Fruit fly (Drosophila melanogaster) whole organism, embryonic: ENCODE results near the gene tws.

Experiments used
- Abd-B ChIP-seq: fragments of 200-800 bp; sonication (Bioruptor generic); optimal IDR thresholded peaks from 2 replicates; lab custom pipeline; 2018; ENCODE audit warnings: missing biosample characterization, mild to moderate bottlenecking, missing genetic modification characterization, moderate library complexity
- Adf1 ChIP-seq: fragments of 200-800 bp; sonication (Bioruptor generic); IDR thresholded peaks from 2 replicates; pipeline ENCODE4 v1.3.6; 2022; ENCODE audit warnings: missing biosample characterization, missing genetic modification characterization
- B-H1 ChIP-seq: fragments of 200-800 bp; sonication (Bioruptor generic); IDR thresholded peaks from 3 replicates; pipeline ENCODE4 v1.3.6; 2022; ENCODE audit warnings: missing biosample characterization, missing genetic modification characterization
- Bdp1 ChIP-seq: fragments of 200-800 bp; sonication (Bioruptor generic); optimal IDR thresholded peaks from 3 replicates; lab custom pipeline; 2016; ENCODE audit warnings: missing biosample characterization, missing genetic modification characterization
- BtbVII ChIP-seq: fragments of 200-800 bp; sonication (Bioruptor generic); optimal IDR thresholded peaks from 3 replicates; lab custom pipeline; 2017; ENCODE audit warnings: missing biosample characterization, mild to moderate bottlenecking, missing genetic modification characterization
- CG10462 ChIP-seq: fragments of 200-800 bp; sonication (Bioruptor generic); optimal IDR thresholded peaks from 2 replicates; lab custom pipeline; 2016; ENCODE audit warnings: missing biosample characterization, missing genetic modification characterization
- CG11093 ChIP-seq: fragments of 200-800 bp; sonication (Bioruptor generic); IDR thresholded peaks from 3 replicates; pipeline ENCODE4 v1.3.6; 2022; ENCODE audit warnings: missing biosample characterization, missing genetic modification characterization
- CG12236 ChIP-seq: fragments of 200-800 bp; sonication (Bioruptor generic); optimal IDR thresholded peaks from 2 replicates; lab custom pipeline; 2016; ENCODE audit warnings: missing biosample characterization, missing genetic modification characterization
- CG12391 ChIP-seq: fragments of 200-800 bp; sonication (Bioruptor generic); optimal IDR thresholded peaks from 3 replicates; lab custom pipeline; 2018; ENCODE audit warnings: missing biosample characterization, mild to moderate bottlenecking, missing genetic modification characterization, moderate library complexity
- CG12659 ChIP-seq: fragments of 200-800 bp; sonication (Bioruptor generic); optimal IDR thresholded peaks from 3 replicates; lab custom pipeline; 2017; ENCODE audit warnings: mild to moderate bottlenecking, missing biosample characterization, missing genetic modification reagents, missing genetic modification characterization
- CG12769 ChIP-seq: fragments of 200-800 bp; sonication (Bioruptor generic); optimal IDR thresholded peaks from 2 replicates; lab custom pipeline; 2019; ENCODE audit warnings: missing biosample characterization, mild to moderate bottlenecking, missing genetic modification characterization, moderate library complexity
- CG13775 ChIP-seq: fragments of 200-800 bp; sonication (Bioruptor generic); optimal IDR thresholded peaks from 3 replicates; lab custom pipeline; 2017; ENCODE audit warnings: missing biosample characterization, mild to moderate bottlenecking, missing genetic modification characterization
- CG13894 ChIP-seq: fragments of 200-800 bp; sonication (Bioruptor generic); optimal IDR thresholded peaks from 3 replicates; lab custom pipeline; 2018; ENCODE audit warnings: missing biosample characterization, mild to moderate bottlenecking, missing genetic modification characterization, moderate library complexity
- CG14014 ChIP-seq: fragments of 200-800 bp; sonication (Bioruptor generic); IDR thresholded peaks from 2 replicates; pipeline ENCODE4 v1.3.6; 2022; ENCODE audit warnings: missing biosample characterization, missing genetic modification characterization
- CG17385 ChIP-seq: fragments of 200-800 bp; sonication (Bioruptor generic); optimal IDR thresholded peaks from 3 replicates; lab custom pipeline; 2018; ENCODE audit warnings: missing biosample characterization, mild to moderate bottlenecking, missing genetic modification characterization
- CG17829 ChIP-seq: fragments of 200-800 bp; optimal IDR thresholded peaks from 2 replicates; lab custom pipeline; 2019; ENCODE audit warnings: missing biosample characterization, mild to moderate bottlenecking, missing genetic modification characterization, moderate library complexity
- CG1832 ChIP-seq: fragments of 200-800 bp; sonication (Bioruptor generic); optimal IDR thresholded peaks from 2 replicates; lab custom pipeline; 2017; ENCODE audit warnings: missing biosample characterization, mild to moderate bottlenecking, missing genetic modification characterization, inconsistent platforms
- CG3847 ChIP-seq: fragments of 200-800 bp; sonication (Bioruptor generic); IDR thresholded peaks from 2 replicates; pipeline ENCODE4 v1.3.6; 2022; ENCODE audit warnings: missing biosample characterization, missing genetic modification characterization
- CG3995 ChIP-seq: fragments of 200-800 bp; sonication (Bioruptor generic); optimal IDR thresholded peaks from 3 replicates; lab custom pipeline; 2016; ENCODE audit warnings: missing biosample characterization, missing genetic modification characterization
- CG6689 ChIP-seq: fragments of 200-800 bp; sonication (Bioruptor generic); IDR thresholded peaks from 2 replicates; pipeline ENCODE4 v1.3.6; 2022; ENCODE audit warnings: missing biosample characterization, missing genetic modification characterization
- Dad ChIP-seq: fragments of 200-800 bp; sonication (Bioruptor generic); optimal IDR thresholded peaks from 3 replicates; lab custom pipeline; 2016; ENCODE audit warnings: missing biosample characterization, missing genetic modification characterization
- E2f1 ChIP-seq: fragments of 200-800 bp; sonication (Bioruptor generic); IDR thresholded peaks from 2 replicates; pipeline ENCODE4 v1.3.6; 2022; ENCODE audit warnings: missing biosample characterization, missing genetic modification characterization
- H15 ChIP-seq: fragments of 200-800 bp; sonication (Bioruptor generic); IDR thresholded peaks from 3 replicates; pipeline ENCODE4 v1.3.6; 2022; ENCODE audit warnings: missing biosample characterization, missing genetic modification characterization
- Med ChIP-seq: fragments of 200-800 bp; sonication (Bioruptor generic); peaks from one replicate; lab custom pipeline; 2016; ENCODE audit warnings: missing biosample characterization, missing genetic modification characterization, mild to moderate bottlenecking, inconsistent platforms, moderate library complexity
- NFAT ChIP-seq: fragments of 200-800 bp; sonication (Bioruptor generic); IDR thresholded peaks from 2 replicates; pipeline ENCODE4 v1.3.6; 2022; ENCODE audit warnings: missing biosample characterization, missing genetic modification characterization
- Ravus ChIP-seq: fragments of 200-800 bp; sonication (Bioruptor generic); IDR thresholded peaks from 2 replicates; pipeline ENCODE4 v1.3.6; 2022; ENCODE audit warnings: missing biosample characterization, missing genetic modification characterization
- Scr ChIP-seq: fragments of 200-800 bp; sonication (Bioruptor generic); IDR thresholded peaks from 2 replicates; pipeline ENCODE4 v1.3.6; 2022; ENCODE audit warnings: missing biosample characterization, missing genetic modification characterization; ENCODE audit not compliant: partially characterized antibody
- az2 ChIP-seq: fragments of 200-800 bp; sonication (Bioruptor generic); optimal IDR thresholded peaks from 3 replicates; lab custom pipeline; 2016; ENCODE audit warnings: missing biosample characterization, missing genetic modification characterization
- bbx ChIP-seq: fragments of 200-800 bp; sonication (Bioruptor generic); IDR thresholded peaks from 2 replicates; pipeline ENCODE4 v1.3.6; 2022; ENCODE audit warnings: missing biosample characterization, missing genetic modification characterization; ENCODE audit not compliant: partially characterized antibody
- cato ChIP-seq: fragments of 200-800 bp; sonication (Bioruptor generic); optimal IDR thresholded peaks from 2 replicates; lab custom pipeline; 2016; ENCODE audit warnings: missing biosample characterization, missing genetic modification characterization, borderline replicate concordance
- ci ChIP-seq: fragments of 200-800 bp; sonication (Bioruptor generic); IDR thresholded peaks from 3 replicates; pipeline ENCODE4 v1.3.6; 2022; ENCODE audit warnings: missing biosample characterization, missing genetic modification characterization
- crol ChIP-seq: fragments of 200-800 bp; sonication (Bioruptor generic); IDR thresholded peaks from 2 replicates; pipeline ENCODE4 v1.3.6; 2022; ENCODE audit warnings: missing biosample characterization, missing genetic modification characterization
- dimm ChIP-seq: fragments of 200-800 bp; sonication (Bioruptor generic); IDR thresholded peaks from 2 replicates; pipeline ENCODE4 v1.3.6; 2022; ENCODE audit warnings: missing biosample characterization, missing genetic modification characterization
- fd3F ChIP-seq: fragments of 200-800 bp; sonication (Bioruptor generic); optimal IDR thresholded peaks from 2 replicates; lab custom pipeline; 2018; ENCODE audit warnings: missing biosample characterization, mild to moderate bottlenecking, missing genetic modification characterization, moderate library complexity
- fd64A ChIP-seq: fragments of 200-800 bp; sonication (Bioruptor generic); optimal IDR thresholded peaks from 3 replicates; lab custom pipeline; 2018; ENCODE audit warnings: missing biosample characterization, mild to moderate bottlenecking, missing genetic modification characterization
- otp ChIP-seq: fragments of 200-800 bp; sonication (Bioruptor generic); IDR thresholded peaks from 3 replicates; pipeline ENCODE4, ENCODE4 v1.3.6; 2022; ENCODE audit warnings: missing biosample characterization, missing genetic modification characterization
- sens ChIP-seq: fragments of 200-800 bp; sonication (Bioruptor generic); peaks from one replicate; lab custom pipeline; 2016; ENCODE audit warnings: missing biosample characterization, missing genetic modification characterization
- slou ChIP-seq: fragments of 200-800 bp; sonication (Bioruptor generic); optimal IDR thresholded peaks from 3 replicates; lab custom pipeline; 2016; ENCODE audit warnings: missing biosample characterization, missing genetic modification characterization
- so ChIP-seq: fragments of 200-800 bp; sonication (Bioruptor generic); IDR thresholded peaks from 3 replicates; pipeline ENCODE4 v1.3.6; 2022; ENCODE audit warnings: missing biosample characterization, missing genetic modification characterization
- sob ChIP-seq: fragments of 200-800 bp; sonication (Bioruptor generic); IDR thresholded peaks from 2 replicates; pipeline ENCODE4 v1.3.6; 2022; ENCODE audit warnings: missing biosample characterization, missing genetic modification characterization
- sr ChIP-seq: fragments of 200-800 bp; sonication (Bioruptor generic); IDR thresholded peaks from 3 replicates; pipeline ENCODE4 v1.3.6; 2022; ENCODE audit warnings: missing biosample characterization, missing genetic modification characterization
- ssp ChIP-seq: fragments of 200-800 bp; sonication (Bioruptor generic); IDR thresholded peaks from 2 replicates; pipeline ENCODE4 v1.3.6; 2022; ENCODE audit warnings: missing biosample characterization, missing genetic modification characterization
- trem ChIP-seq: fragments of 200-800 bp; optimal IDR thresholded peaks from 3 replicates; lab custom pipeline; 2019; ENCODE audit warnings: missing biosample characterization, mild to moderate bottlenecking, missing genetic modification characterization, moderate library complexity
- vvl ChIP-seq: fragments of 200-800 bp; sonication (Bioruptor generic); IDR thresholded peaks from 2 replicates; pipeline ENCODE4 v1.3.6; 2022; ENCODE audit warnings: missing biosample characterization, missing genetic modification characterization
- wdn ChIP-seq: fragments of 200-800 bp; sonication (Bioruptor generic); IDR thresholded peaks from 2 replicates; pipeline ENCODE4 v1.3.6; 2022; ENCODE audit warnings: missing biosample characterization, missing genetic modification characterization
- z ChIP-seq: fragments of 200-800 bp; sonication (Bioruptor generic); IDR thresholded peaks from 3 replicates; pipeline ENCODE4 v1.3.6; 2022; ENCODE audit warnings: missing biosample characterization, missing genetic modification characterization

tws gene

DNA sequence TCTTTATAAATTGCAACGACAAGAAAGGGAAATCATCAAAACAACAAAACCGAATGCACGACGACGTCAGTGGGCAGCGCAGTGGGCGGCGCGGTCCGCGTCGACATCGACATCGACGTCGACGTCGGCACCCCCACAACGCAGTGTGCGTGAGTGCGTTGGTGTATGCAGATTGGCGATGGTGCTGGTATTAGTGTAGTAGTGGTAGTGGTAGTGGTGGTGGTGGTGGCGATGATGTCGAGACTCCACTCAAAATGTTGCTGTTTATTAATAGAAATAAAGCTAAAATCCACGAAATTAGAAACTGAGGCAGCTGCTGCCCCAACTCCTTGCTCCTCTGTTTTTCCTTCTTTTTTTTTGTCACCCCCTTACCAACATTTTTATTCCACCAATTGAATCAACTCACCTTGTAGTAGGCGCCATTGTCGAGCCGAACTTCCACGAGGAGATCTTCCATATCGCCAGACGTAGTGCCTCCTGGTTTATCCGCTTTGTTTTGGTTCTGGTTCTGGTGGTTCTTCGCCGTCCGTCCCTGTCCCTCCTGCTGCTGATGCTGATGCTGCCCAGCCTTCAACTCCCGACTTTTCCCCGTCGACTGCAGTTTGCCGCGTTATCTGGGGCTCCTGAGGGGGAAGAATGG, 31.2 kb downstream of the tws start (continued):
- TF ChIP-seq CG12769 (peak; percentile 4), Abd-B (GFP tag; lab: Kevin White, UChicago) (no peak), bbx (GFP tag; lab: Robert Waterston, UW) (peak; percentile 46; the same call in 1 of the 2 replicates), Adf1 (GFP tag; lab: Robert Waterston, UW) (peak; percentile 97), CG10462 (GFP tag; lab: Kevin White, UChicago) (no peak), sob (GFP tag; lab: Robert Waterston, UW) (no peak), E2f1 (GFP tag; lab: Robert Waterston, UW) (no peak), CG3995 (GFP tag; lab: Kevin White, UChicago) (no peak), Ravus (GFP tag; lab: Robert Waterston, UW) (no peak), z (GFP tag; lab: Robert Waterston, UW) (peak; percentile 82), otp (GFP tag; lab: Robert Waterston, UW) (no peak), Med (peak; percentile 64), BtbVII (GFP tag; lab: Kevin White, UChicago) (no peak), CG6689 (GFP tag; lab: Robert Waterston, UW) (no peak), Bdp1 (GFP tag; lab: Kevin White, UChicago) (no peak), CG17385 (GFP tag; lab: Kevin White, UChicago) (peak; percentile 37), ssp (GFP tag; lab: Robert Waterston, UW) (peak; percentile 50), CG17829 (tag; lab: Kevin White, UChicago) (no peak), dimm (GFP tag; lab: Robert Waterston, UW) (no peak), sr (GFP tag; lab: Robert Waterston, UW) (peak; percentile 94), so (GFP tag; lab: Robert Waterston, UW) (no peak), NFAT (GFP tag; lab: Robert Waterston, UW) (no peak), vvl (GFP tag; lab: Robert Waterston, UW) (0 out of 2 replicates have a peak, but pooled peaks have one; percentile 15), Scr (GFP tag; lab: Robert Waterston, UW) (no peak), wdn (GFP tag; lab: Robert Waterston, UW) (0 out of 2 replicates have a peak, but pooled peaks have one; percentile 9), CG12659 (GFP tag; lab: Kevin White, UChicago) (no peak), Dad (GFP tag; lab: Kevin White, UChicago) (no peak), sens (GFP tag; lab: Kevin White, UChicago) (no peak), CG13775 (GFP tag; lab: Kevin White, UChicago) (no peak), crol (GFP tag; lab: Robert Waterston, UW) (peak; percentile 51)

DNA sequence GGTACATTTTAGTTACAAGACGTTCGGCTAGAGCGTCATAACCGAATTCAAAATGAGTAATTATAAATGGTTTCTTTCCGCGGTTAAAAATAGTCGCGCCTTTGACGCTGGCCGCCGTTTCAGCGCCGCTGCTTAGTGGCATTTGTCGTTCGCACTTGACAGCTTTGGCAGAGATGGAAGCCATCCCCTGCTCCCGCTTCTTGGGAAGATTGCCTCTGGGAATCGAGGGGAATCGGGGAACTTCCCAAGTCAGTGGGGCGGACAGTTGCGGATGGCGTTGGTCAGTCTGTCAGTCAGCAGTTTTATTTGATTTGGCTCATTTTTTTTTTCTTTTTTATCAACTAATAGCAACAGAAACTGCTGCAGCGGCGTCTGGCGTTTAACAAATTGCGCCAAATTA, 32.8 kb downstream of the tws start:
- TF ChIP-seq CG13894 (tag; lab: Kevin White, UChicago), result no peak
- TF ChIP-seq fd64A (GFP tag; lab: Kevin White, UChicago), result no peak
- TF ChIP-seq sens (GFP tag; lab: Kevin White, UChicago), result peak; percentile 64
- 0 out of 2 replicates have a peak, but pooled peaks have one; percentile 22 for TF ChIP-seq crol (GFP tag; lab: Robert Waterston, UW)
- TF ChIP-seq CG1832 (GFP tag; lab: Kevin White, UChicago), result no peak
- TF ChIP-seq wdn (GFP tag; lab: Robert Waterston, UW), result no peak
- TF ChIP-seq CG12769, result peak; percentile 58
- 0 out of 3 replicates have a peak, but pooled peaks have one; percentile 15 for TF ChIP-seq ci (GFP tag; lab: Robert Waterston, UW)

DNA sequence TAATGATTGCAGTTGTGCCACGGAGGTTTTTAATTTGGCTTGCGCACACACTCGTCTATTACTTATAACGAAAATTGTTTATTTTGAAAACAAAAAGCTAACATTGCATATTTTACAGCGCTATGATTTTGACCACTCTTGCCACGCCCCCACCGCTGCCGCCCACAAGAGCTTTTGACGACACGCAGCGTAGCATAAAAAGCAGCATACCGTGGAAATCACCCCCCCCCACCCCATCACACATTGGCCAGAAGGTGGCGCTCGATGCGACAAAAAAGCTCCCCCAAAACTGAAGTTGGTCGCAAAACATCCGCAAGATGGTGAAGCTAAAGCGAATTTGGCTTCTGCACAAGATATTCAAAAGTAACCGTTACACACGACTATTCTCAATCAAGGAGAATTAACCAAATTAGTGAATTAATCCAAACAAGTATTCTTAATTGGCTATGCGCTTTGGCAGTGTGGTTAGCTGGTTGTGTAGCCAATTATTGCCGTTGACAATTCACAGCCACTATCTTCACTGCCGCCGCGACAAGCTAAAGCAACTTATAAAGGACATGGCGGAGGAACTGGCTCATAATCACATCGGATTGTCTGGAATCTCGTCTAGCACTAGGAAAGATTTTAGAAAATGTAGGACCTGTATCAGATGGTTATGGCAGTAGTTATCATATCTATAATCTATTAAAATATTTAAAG, 38.9 kb downstream of the tws start:
- no peak for TF ChIP-seq trem (tag; lab: Kevin White, UChicago)
- no peak for TF ChIP-seq fd3F (GFP tag; lab: Kevin White, UChicago)
- no peak for TF ChIP-seq CG12236 (GFP tag; lab: Kevin White, UChicago)
- TF ChIP-seq H15 (GFP tag; lab: Robert Waterston, UW), result 0 out of 3 replicates have a peak, but pooled peaks have one; percentile 53
- no peak for TF ChIP-seq cato
- TF ChIP-seq E2f1 (GFP tag; lab: Robert Waterston, UW), result 0 out of 2 replicates have a peak, but pooled peaks have one; percentile 28
- 0 out of 3 replicates have a peak, but pooled peaks have one; percentile 50 for TF ChIP-seq CG11093 (GFP tag; lab: Robert Waterston, UW)
- no peak for TF ChIP-seq Scr (GFP tag; lab: Robert Waterston, UW)
- no peak for TF ChIP-seq slou (GFP tag; lab: Kevin White, UChicago)
- TF ChIP-seq az2 (GFP tag; lab: Kevin White, UChicago), result no peak
- 0 out of 3 replicates have a peak, but pooled peaks have one; percentile 26 for TF ChIP-seq B-H1 (GFP tag; lab: Robert Waterston, UW)
- TF ChIP-seq CG12391 (tag; lab: Kevin White, UChicago), result peak; percentile 11
- TF ChIP-seq CG14014, result peak; percentile 40; the same call in 1 of the 2 replicates
- TF ChIP-seq CG3847, result 0 out of 2 replicates have a peak, but pooled peaks have one; percentile 35
